Worm (Caenorhabditis elegans) whole organism, young adult: Measurements from ENCODE around the gene trpl-5.
A peak's percentile ranks its signal among the peaks of the same experiment; 100 is the strongest.

Experiments used
- F37B4.10 ChIP-seq: fragments of 200-800 bp; sonication (Bioruptor generic); IDR thresholded peaks from 2 replicates; pipeline ENCODE4 v1.3.6; 2022; ENCODE audit warnings: missing genetic modification characterization, missing compliant biosample characterization
- him-1 ChIP-seq: sonication (generic microtip); optimal IDR thresholded peaks from 2 replicates; lab custom pipeline; 2016; ENCODE audit warnings: missing genotype, missing genetic modification reagents, missing genetic modification characterization, missing compliant biosample characterization
- hlh-12 ChIP-seq: sonication (generic microtip); optimal IDR thresholded peaks from 2 replicates; lab custom pipeline; 2016; ENCODE audit warnings: missing genetic modification characterization, missing compliant biosample characterization
- hmg-1.2 ChIP-seq: fragments of 200-800 bp; sonication (Bioruptor generic); IDR thresholded peaks from 2 replicates; pipeline ENCODE4 v1.3.6; 2022; ENCODE audit warnings: missing genetic modification reagents, missing genetic modification characterization, missing compliant biosample characterization
- lir-1 ChIP-seq: fragments of 200-800 bp; sonication (Bioruptor generic); conservative IDR thresholded peaks from 2 replicates; pipeline ENCODE4 v1.3.6; 2022; ENCODE audit warnings: missing genetic modification reagents, missing genetic modification characterization, missing compliant biosample characterization
- mel-28 ChIP-seq: sonication (generic microtip); optimal IDR thresholded peaks from 2 replicates; lab custom pipeline; 2016; ENCODE audit warnings: borderline replicate concordance, mild to moderate bottlenecking, missing genetic modification characterization, missing compliant biosample characterization
- tbp1 ChIP-seq: fragments of 200-800 bp; sonication (Bioruptor generic); optimal IDR thresholded peaks from 2 replicates; lab custom pipeline; 2018; ENCODE audit warnings: mild to moderate bottlenecking, missing genetic modification characterization, missing compliant biosample characterization

DNA sequence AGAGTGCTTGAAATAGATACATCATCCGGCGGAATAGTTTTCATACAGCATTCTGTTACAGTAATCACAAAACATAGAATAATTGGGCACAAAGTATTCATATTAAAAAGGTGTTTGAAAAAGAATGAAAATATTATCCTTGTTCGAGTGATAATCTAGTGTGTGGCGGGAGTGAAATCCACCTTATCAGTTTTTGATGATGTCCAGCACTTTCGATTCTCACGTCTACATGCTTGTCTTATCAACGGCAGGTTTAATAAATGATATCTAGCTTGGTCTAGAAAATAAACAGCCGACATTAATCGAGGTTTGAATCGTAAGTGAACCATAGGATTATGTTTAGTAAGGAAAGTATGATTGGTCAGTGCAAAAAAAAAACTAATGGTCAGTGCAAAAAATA, 19.5 kb upstream of the trpl-5 start, which contains the start of gene R52.5:
- TF ChIP-seq tbp1, result no peak
- peak; percentile 52 for TF ChIP-seq him-1 (tag; lab: Kevin White, UChicago)
- TF ChIP-seq hmg-1.2 (GFP tag; lab: Robert Waterston, UW), result no peak
- TF ChIP-seq mel-28 (tag; lab: Kevin White, UChicago), result no peak
- TF ChIP-seq lir-1 (GFP tag; lab: Robert Waterston, UW), result no peak
- TF ChIP-seq hlh-12 (tag; lab: Kevin White, UChicago), result no peak
- no peak for TF ChIP-seq F37B4.10 (GFP tag; lab: Robert Waterston, UW)
